Comparison of ENCODE assay signal across 3 fruit fly cellular contexts in genomic region chr2L:12609855-12610436, dm6.
TF ChIP-seq lines count a peak whose summit lies in the region.

No protein-coding gene starts in this region.

- TF ChIP-seq CTCF in whole organism, embryonic (GFP tag; optimal IDR thresholded peaks at IDR 0.05; lab: Kevin White, UChicago) = no peak

TF ChIP-seq in whole organism, embryonic, 481 proteins besides CTCF, POLR2A, EP300 and RAD21:
- no peak for TF ChIP-seq CG12942 (GFP tag; optimal IDR thresholded peaks at IDR 0.05; lab: Kevin White, UChicago)
- TF ChIP-seq ewg (GFP tag; optimal IDR thresholded peaks at IDR 0.05; lab: Kevin White, UChicago) = no peak
- no peak for TF ChIP-seq CG17359 (tag; optimal IDR thresholded peaks at IDR 0.05; lab: Kevin White, UChicago)
- no peak for TF ChIP-seq CG12299 (tag; optimal IDR thresholded peaks at IDR 0.05; lab: Kevin White, UChicago)
- TF ChIP-seq BtbVII (GFP tag; optimal IDR thresholded peaks at IDR 0.05; lab: Kevin White, UChicago) = no peak
- TF ChIP-seq HLH4C (GFP tag; IDR thresholded peaks at IDR 0.05; lab: Robert Waterston, UW; ENCODE audit: partially characterized antibody) = 0 out of 3 replicates have a peak, but pooled peaks have one; percentile 15
- TF ChIP-seq cwo (GFP tag; optimal IDR thresholded peaks at IDR 0.05; lab: Kevin White, UChicago) = no peak
- no peak for TF ChIP-seq Chrac-16 (GFP tag; optimal IDR thresholded peaks at IDR 0.05; lab: Kevin White, UChicago)
- TF ChIP-seq prd (optimal IDR thresholded peaks at IDR 0.05; lab: Kevin White, UChicago) = no peak
- peak; percentile 20; the same call in 1 of the 3 replicates for TF ChIP-seq prd (GFP tag; IDR thresholded peaks at IDR 0.05; lab: Robert Waterston, UW)
- no peak for TF ChIP-seq CG1024 (GFP tag; IDR thresholded peaks at IDR 0.05; lab: Robert Waterston, UW)
- TF ChIP-seq Vsx1 (GFP tag; optimal IDR thresholded peaks at IDR 0.05; lab: Kevin White, UChicago) = no peak
- TF ChIP-seq emc (GFP tag; optimal IDR thresholded peaks at IDR 0.05; lab: Kevin White, UChicago) = no peak
- no peak for TF ChIP-seq CG6272 (GFP tag; IDR thresholded peaks at IDR 0.05; lab: Robert Waterston, UW)
- TF ChIP-seq CG11723 (GFP tag; optimal IDR thresholded peaks at IDR 0.05; lab: Kevin White, UChicago) = no peak
- no peak for TF ChIP-seq Optix (GFP tag; IDR thresholded peaks at IDR 0.05; lab: Robert Waterston, UW)
- 0 out of 2 replicates have a peak, but pooled peaks have one; percentile 42 for TF ChIP-seq CG17612 (GFP tag; IDR thresholded peaks at IDR 0.05; lab: Robert Waterston, UW)
- TF ChIP-seq CG13123 (GFP tag; optimal IDR thresholded peaks at IDR 0.05; lab: Kevin White, UChicago) = no peak
- TF ChIP-seq CG7786 (GFP tag; optimal IDR thresholded peaks at IDR 0.05; lab: Kevin White, UChicago) = no peak
- no peak for TF ChIP-seq CG8388 (GFP tag; optimal IDR thresholded peaks at IDR 0.05; lab: Kevin White, UChicago)
- TF ChIP-seq CG10979 (tag; optimal IDR thresholded peaks at IDR 0.05; lab: Kevin White, UChicago) = no peak
- TF ChIP-seq Nf-YC (tag; optimal IDR thresholded peaks at IDR 0.05; lab: Kevin White, UChicago) = peak; percentile 9
- no peak for TF ChIP-seq lilli (GFP tag; optimal IDR thresholded peaks at IDR 0.05; lab: Kevin White, UChicago)
- peak; percentile 42 for TF ChIP-seq CG1832 (GFP tag; optimal IDR thresholded peaks at IDR 0.05; lab: Kevin White, UChicago)
- no peak for TF ChIP-seq repo (GFP tag; optimal IDR thresholded peaks at IDR 0.05; lab: Kevin White, UChicago)
- no peak for TF ChIP-seq zf30C (GFP tag; optimal IDR thresholded peaks at IDR 0.05; lab: Kevin White, UChicago)
- no peak for TF ChIP-seq Gug (GFP tag; IDR thresholded peaks at IDR 0.05; lab: Robert Waterston, UW)
- TF ChIP-seq CG3726 (GFP tag; IDR thresholded peaks at IDR 0.05; lab: Robert Waterston, UW) = 0 out of 3 replicates have a peak, but pooled peaks have one; percentile 44
- TF ChIP-seq CG42726 (GFP tag; IDR thresholded peaks at IDR 0.05; lab: Robert Waterston, UW; ENCODE audit: partially characterized antibody) = 0 out of 2 replicates have a peak, but pooled peaks have one; percentile 33
- peak; percentile 54 for TF ChIP-seq crol (GFP tag; IDR thresholded peaks at IDR 0.05; lab: Robert Waterston, UW)

TF ChIP-seq in whole organism, prepupa, 60 proteins besides CTCF, POLR2A, EP300 and RAD21:
- 0 out of 2 replicates have a peak, but pooled peaks have one; percentile 10 for TF ChIP-seq CG11294 (GFP tag; IDR thresholded peaks at IDR 0.05; lab: Robert Waterston, UW)
- no peak for TF ChIP-seq Blimp-1 (GFP tag; optimal IDR thresholded peaks at IDR 0.05; lab: Kevin White, UChicago)
- TF ChIP-seq ss (GFP tag; optimal IDR thresholded peaks at IDR 0.05; lab: Kevin White, UChicago) = peak in 1 of 2 experiments; percentile 93

TF ChIP-seq in whole organism, pupa, 21 proteins besides CTCF, POLR2A, EP300 and RAD21:
- TF ChIP-seq rn (GFP tag; IDR thresholded peaks at IDR 0.05; lab: Robert Waterston, UW) = no peak
- TF ChIP-seq CG13204 (GFP tag; optimal IDR thresholded peaks at IDR 0.05; lab: Kevin White, UChicago) = peak; percentile 67
- peak; percentile 16 for TF ChIP-seq D1 (tag; optimal IDR thresholded peaks at IDR 0.05; lab: Kevin White, UChicago)
- no peak for TF ChIP-seq CG32121 (GFP tag; IDR thresholded peaks at IDR 0.05; lab: Robert Waterston, UW)
